Worm (Caenorhabditis elegans): ENCODE data around the gene rsp-8.

Gene rsp-8

ce11 chrIII:11823260-11823659 lies 3.0 kb upstream of the rsp-8 start, which contains the start of gene C18D11.3 (continued):
- TF ChIP-seq hlh-17 (GFP tag; optimal IDR thresholded peaks at IDR 0.05; ENCODE audit: borderline replicate concordance) (no peak), Y116A8C.19 (tag; optimal IDR thresholded peaks at IDR 0.05; ENCODE audit: borderline replicate concordance) (no peak), lin-35 (GFP tag; optimal IDR thresholded peaks at IDR 0.05) (peak; percentile 90 to 93), hpl-2 (GFP tag; optimal IDR thresholded peaks at IDR 0.05) (no peak), swsn-7 (tag; optimal IDR thresholded peaks at IDR 0.05) (peak; percentile 75), lin-13 (GFP tag; optimal IDR thresholded peaks at IDR 0.05) (peak; percentile 91), ceh-63 (GFP tag; optimal IDR thresholded peaks at IDR 0.05) (no peak), C16A3.4 (tag; optimal IDR thresholded peaks at IDR 0.05) (peak; percentile 94), mef-2 (tag; optimal IDR thresholded peaks at IDR 0.05) (no peak), zag-1 (tag; optimal IDR thresholded peaks at IDR 0.05) (no peak), ztf-4 (tag; optimal IDR thresholded peaks at IDR 0.05) (peak; percentile 39), alr-1 (tag; optimal IDR thresholded peaks at IDR 0.05; ENCODE audit: borderline replicate concordance) (no peak), nhr-11 (tag; optimal IDR thresholded peaks at IDR 0.05) (no peak), ztf-11 (tag; optimal IDR thresholded peaks at IDR 0.05) (peak in 1 of 2 experiments; percentile 22), vab-15 (tag; optimal IDR thresholded peaks at IDR 0.05) (peak; percentile 77), nhr-84 (tag; optimal IDR thresholded peaks at IDR 0.05) (no peak), ceh-88 (GFP tag; IDR thresholded peaks at IDR 0.05) (no peak; the same call in 1 of the 2 replicates), sptf-1 (tag; optimal IDR thresholded peaks at IDR 0.05) (no peak), C34B4.2 (tag; optimal IDR thresholded peaks at IDR 0.05) (no peak), unc-86 (tag; optimal IDR thresholded peaks at IDR 0.05) (peak; percentile 60), rnt-1 (tag; optimal IDR thresholded peaks at IDR 0.05) (peak; percentile 92), fkh-4 (tag; optimal IDR thresholded peaks at IDR 0.05; ENCODE audit: borderline replicate concordance) (no peak), lin-14 (GFP tag; optimal IDR thresholded peaks at IDR 0.05) (peak; percentile 94), nhr-76 (tag; optimal IDR thresholded peaks at IDR 0.05) (no peak), unc-30 (tag; optimal IDR thresholded peaks at IDR 0.05) (no peak), nhr-47 (tag; optimal IDR thresholded peaks at IDR 0.05) (peak; percentile 82), nhr-28 (tag; optimal IDR thresholded peaks at IDR 0.05) (no peak), nhr-90 (tag; optimal IDR thresholded peaks at IDR 0.05; ENCODE audit: poor library complexity) (peak; percentile 78), ets-5 (GFP tag; IDR thresholded peaks at IDR 0.05) (no peak), mep-1 (tag; optimal IDR thresholded peaks at IDR 0.05) (peak; percentile 94), sup-37 (GFP tag; optimal IDR thresholded peaks at IDR 0.05) (no peak), unc-98 (GFP tag; IDR thresholded peaks at IDR 0.05) (peak; percentile 6; the same call in 1 of the 2 replicates), F16B12.6 (tag; optimal IDR thresholded peaks at IDR 0.05) (peak; percentile 100), egl-27 (tag; optimal IDR thresholded peaks at IDR 0.05) (peak; percentile 1 to 44), sox-4 (tag; optimal IDR thresholded peaks at IDR 0.05) (no peak), efl-1 (optimal IDR thresholded peaks at IDR 0.05) (peak; percentile 84 to 86), efl-1 (GFP tag; optimal IDR thresholded peaks at IDR 0.05 in 1 of 2) (peak; percentile 81 to 97), elt-3 (tag; optimal IDR thresholded peaks at IDR 0.05) (peak in 4 of 6 experiments; percentile 23 to 91 (median 54)), aha-1 (tag; optimal IDR thresholded peaks at IDR 0.05) (peak; percentile 27), tbx-2 (tag; optimal IDR thresholded peaks at IDR 0.05) (peak; percentile 88), grh-1 (GFP tag; IDR thresholded peaks at IDR 0.05) (0 out of 2 replicates have a peak, but pooled peaks have one; percentile 16), irx-1 (tag; optimal IDR thresholded peaks at IDR 0.05) (peak; percentile 60), zip-4 (GFP tag; optimal IDR thresholded peaks at IDR 0.05) (no peak), nhr-12 (tag; optimal IDR thresholded peaks at IDR 0.05) (no peak), pqm-1 (tag; optimal IDR thresholded peaks at IDR 0.05) (no peak)
